Worm (Caenorhabditis elegans) whole organism, L2 larva: ENCODE measurements around the gene C28D4.10.

Source experiments
- ceh-82 ChIP-seq: fragments of 150-350 bp; optimal IDR thresholded peaks from 2 replicates; lab custom pipeline; 2014; ENCODE audit warnings: missing biosample characterization, missing genetic modification characterization
- elt-1 ChIP-seq: fragments of 150-350 bp; optimal IDR thresholded peaks from 2 replicates; lab custom pipeline; 2014; ENCODE audit warnings: missing biosample characterization, missing genetic modification characterization
- elt-3 ChIP-seq: sonication (generic microtip); optimal IDR thresholded peaks from 2 replicates; lab custom pipeline; 2017; ENCODE audit warnings: missing biosample characterization, missing genetic modification characterization
- lsy-2 ChIP-seq, 2 experiments: fragments of 150-350 bp in 1 of 2; sonication (generic microtip) in 1 of 2; optimal IDR thresholded peaks; 2 replicates each; lab custom pipeline; 2014 to 2017; ENCODE audit warnings: missing biosample characterization in 2 of 2, missing genetic modification characterization in 2 of 2
- nhr-237 ChIP-seq: fragments of 150-350 bp; optimal IDR thresholded peaks from 2 replicates; lab custom pipeline; 2014; ENCODE audit warnings: missing biosample characterization, missing genetic modification characterization
- nhr-6 ChIP-seq: fragments of 150-350 bp; optimal IDR thresholded peaks from 2 replicates; lab custom pipeline; 2014; ENCODE audit warnings: missing biosample characterization, missing genetic modification characterization
- snpc-4 ChIP-seq: fragments of 150-350 bp; optimal IDR thresholded peaks from 2 replicates; lab custom pipeline; 2014; ENCODE audit warnings: missing biosample characterization, missing genetic modification characterization
- unc-62 ChIP-seq: fragments of 150-350 bp; optimal IDR thresholded peaks from 2 replicates; lab custom pipeline; 2014; ENCODE audit warnings: missing biosample characterization, missing genetic modification reagents, missing genetic modification characterization
- ztf-11 ChIP-seq: sonication (generic microtip); optimal IDR thresholded peaks from 2 replicates; lab custom pipeline; 2017; ENCODE audit warnings: missing biosample characterization, missing genetic modification characterization

ce11 chrIV:9761751-9762150, 23.5 kb downstream of the C28D4.10 start:
- no peak for TF ChIP-seq elt-3
- no peak for TF ChIP-seq nhr-237 (tag; lab: Kevin White, UChicago)
- TF ChIP-seq elt-1, result no peak
- no peak for TF ChIP-seq snpc-4 (tag; lab: Kevin White, UChicago)
- no peak for TF ChIP-seq ztf-11
- TF ChIP-seq unc-62 (GFP tag; lab: Kevin White, UChicago), result no peak
- TF ChIP-seq lsy-2 (tag; optimal IDR thresholded peaks at IDR 0.05; lab: Kevin White, UChicago), result no peak
- no peak for TF ChIP-seq nhr-6 (tag; lab: Kevin White, UChicago)
- TF ChIP-seq ceh-82 (tag; lab: Kevin White, UChicago), result no peak
